Fruit fly (Drosophila melanogaster) S2 (cell line): ENCODE measurements around the gene Set.

Experiments used
- CG8478 ChIP-seq: fragments of >200 bp; optimal IDR thresholded peaks from 2 replicates; lab custom pipeline; 2018
- CTCF ChIP-seq, 2 experiments: fragments of >200 bp; optimal IDR thresholded peaks; 2 replicates each; lab custom pipeline; 2018

The Set gene

DNA sequence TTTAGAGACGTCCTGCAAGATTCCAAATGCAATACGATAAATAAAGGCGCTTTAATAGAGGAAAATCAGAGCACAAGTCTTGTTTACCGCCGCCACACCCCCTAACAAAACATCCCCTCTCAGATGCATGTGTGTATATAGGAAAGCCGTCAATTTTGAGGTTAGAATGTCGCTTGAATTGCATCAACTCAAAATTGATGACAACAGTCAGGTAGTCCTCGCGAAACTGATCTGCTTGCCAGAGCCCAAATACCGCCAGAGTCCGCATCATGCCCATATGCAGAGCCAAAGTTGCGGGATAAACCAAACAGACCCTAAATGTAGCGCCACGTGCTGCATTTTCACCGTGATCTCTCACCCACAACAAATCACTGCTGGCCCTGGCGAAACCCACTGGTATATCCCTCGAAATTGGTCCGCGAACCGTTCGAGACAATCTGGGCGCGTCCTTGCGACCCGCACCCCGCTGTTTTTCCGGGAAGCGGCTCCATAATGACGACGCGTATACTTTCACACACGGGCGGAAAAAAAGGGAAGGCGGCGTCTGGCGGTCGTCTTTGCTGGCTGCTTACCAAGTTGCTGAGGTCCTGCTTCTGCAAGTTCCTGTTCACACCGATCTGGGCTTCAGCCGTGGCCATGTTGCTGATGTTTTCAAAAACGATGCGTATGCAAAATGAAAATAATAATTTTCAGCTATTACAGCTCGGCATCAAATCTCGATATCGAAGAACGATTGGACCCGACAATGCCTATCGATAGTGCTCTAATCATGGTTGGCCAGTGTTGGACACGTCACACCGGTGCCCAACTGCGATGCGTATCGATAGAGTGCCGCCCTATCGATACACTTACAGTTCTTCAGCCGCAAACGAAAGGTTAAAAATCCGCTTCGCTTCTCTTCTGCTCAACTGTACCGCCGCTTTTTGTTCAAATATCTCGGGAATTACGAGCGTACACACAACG is at the start of gene Set, which contains the start of gene eIF2gamma:
Set (plus strand) TSS at position 843 of the 963 bp plus-strand sequence.
eIF2gamma (minus strand) TSS at position 749 of the 963 bp plus-strand sequence.
- no peak for TF ChIP-seq CTCF (optimal IDR thresholded peaks at IDR 0.05; lab: Kevin White, UChicago)
- no peak for TF ChIP-seq CG8478

DNA sequence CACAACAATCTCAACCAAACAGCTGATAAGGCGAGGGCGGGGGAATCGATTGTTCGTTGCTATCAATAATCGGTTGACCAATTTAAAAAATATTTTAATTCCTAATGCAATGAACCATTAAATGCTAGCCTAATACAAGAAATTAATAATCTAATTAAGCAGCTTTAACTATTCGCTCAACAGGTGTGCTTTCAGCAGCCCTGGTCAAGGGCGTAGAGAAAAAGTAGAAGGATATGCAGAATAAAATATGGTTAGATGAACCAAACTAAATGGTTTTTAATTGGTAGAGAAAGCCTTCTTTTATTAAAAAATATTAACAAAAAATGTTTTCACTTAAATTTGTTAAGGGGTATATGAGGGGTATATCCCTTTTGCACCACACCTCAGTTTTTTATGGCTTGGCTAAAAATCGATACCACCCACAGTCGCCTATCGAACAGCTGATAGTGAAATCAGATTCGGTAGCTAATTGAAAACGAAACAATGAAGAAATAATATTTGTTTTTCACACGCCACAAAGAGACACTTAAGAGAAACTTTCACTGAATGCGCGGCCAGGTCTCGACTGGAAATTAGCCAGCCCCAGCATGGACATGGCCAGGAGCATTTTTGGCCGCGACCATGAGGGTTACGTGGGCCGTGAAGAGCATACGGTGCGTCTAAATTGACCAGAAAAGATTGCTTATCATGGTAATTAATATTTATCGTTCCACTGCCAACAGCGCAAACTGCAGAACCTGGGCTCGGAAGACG is 44.4 kb upstream of the Set start, which contains the start of the genes SIDL and CG12241:
SIDL (minus strand) TSS at position 51 of the 753 bp plus-strand sequence.
CG12241 (plus strand) TSS at position 433 of the 753 bp plus-strand sequence.
- TF ChIP-seq CTCF (optimal IDR thresholded peaks at IDR 0.05; lab: Kevin White, UChicago) (no peak), CG8478 (no peak)

DNA sequence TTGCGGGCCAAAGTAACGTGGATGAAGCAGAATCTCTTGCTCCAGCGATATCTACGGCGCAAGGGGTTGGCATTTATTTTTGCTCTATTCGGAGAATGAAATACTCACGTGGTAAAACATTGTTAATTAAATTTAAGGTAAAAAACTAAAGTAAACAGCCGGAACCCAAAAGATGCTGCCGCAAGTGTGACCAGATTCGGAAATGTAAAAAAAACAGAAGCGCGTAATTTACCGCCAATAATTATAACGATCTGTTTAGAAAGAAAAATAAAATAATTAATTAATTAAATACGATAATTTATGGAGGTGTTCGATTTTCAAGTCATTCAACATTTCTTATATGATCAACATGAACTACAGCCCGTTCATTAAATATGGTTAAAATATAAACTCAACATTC is 40.4 kb upstream of the Set start, which contains the start of gene Polr2G:
Polr2G (minus strand) TSS at position 208 of the 400 bp plus-strand sequence.
- no peak for TF ChIP-seq CTCF (optimal IDR thresholded peaks at IDR 0.05; lab: Kevin White, UChicago)
- no peak for TF ChIP-seq CG8478

DNA sequence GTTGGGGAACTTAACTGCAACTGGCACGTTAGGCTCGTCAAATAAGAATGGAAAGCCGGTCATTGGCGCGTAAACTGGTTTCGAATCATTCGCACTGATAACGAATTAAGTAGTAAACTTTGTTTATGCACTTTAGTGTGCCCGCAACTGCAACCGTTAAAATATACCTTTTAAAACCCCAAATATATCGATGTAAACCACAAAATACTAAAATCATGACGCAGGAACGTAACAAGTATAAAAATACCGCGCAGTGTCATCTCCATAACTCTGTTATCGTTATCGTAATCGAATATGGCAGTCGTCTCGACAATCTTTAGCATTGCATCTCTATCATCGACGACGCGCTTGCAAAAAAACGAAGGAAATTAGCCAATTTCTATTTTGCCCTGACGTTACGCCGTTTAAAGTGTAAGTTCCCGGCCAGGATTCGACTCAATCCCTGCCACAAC is 38.0 kb upstream of the Set start, which contains the start of the genes CG31344 and Caf1-55:
CG31344 (minus strand) TSS at position 51 of the 452 bp plus-strand sequence.
Caf1-55 (plus strand) TSS at position 298 of the 452 bp plus-strand sequence.
- TF ChIP-seq CG8478 (no peak), CTCF (optimal IDR thresholded peaks at IDR 0.05; lab: Kevin White, UChicago) (no peak)

DNA sequence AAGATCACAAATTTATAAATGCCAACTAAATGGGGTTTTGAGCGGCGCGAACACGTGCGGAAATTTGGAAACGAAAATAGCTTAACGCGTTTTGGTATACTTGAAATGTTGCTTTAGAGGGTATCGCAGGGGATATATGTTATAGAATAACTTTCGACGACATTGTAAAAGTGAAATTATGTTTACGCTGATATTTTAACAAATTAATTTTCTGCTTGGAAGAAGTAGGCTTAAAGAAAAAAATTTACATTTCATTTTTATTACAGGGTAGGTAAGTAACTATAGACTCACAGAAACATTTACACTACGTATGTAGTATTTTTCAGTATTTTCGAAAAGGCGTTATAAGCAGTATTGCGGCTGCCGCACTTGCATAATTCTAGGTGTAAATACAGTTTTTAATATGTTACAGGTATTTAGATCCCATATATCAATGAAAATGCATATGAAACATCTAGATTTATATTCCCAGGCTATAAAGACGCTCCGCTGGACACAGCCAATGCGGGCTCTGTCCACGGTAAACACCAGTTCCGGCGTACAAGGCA is 33.9 kb upstream of the Set start, which contains the start of the genes Art3 and mRpS10:
Art3 (minus strand) TSS at position 80 of the 548 bp plus-strand sequence.
mRpS10 (plus strand) TSS at position 337 of the 548 bp plus-strand sequence.
- TF ChIP-seq CTCF (optimal IDR thresholded peaks at IDR 0.05; lab: Kevin White, UChicago) (no peak), CG8478 (no peak)

DNA sequence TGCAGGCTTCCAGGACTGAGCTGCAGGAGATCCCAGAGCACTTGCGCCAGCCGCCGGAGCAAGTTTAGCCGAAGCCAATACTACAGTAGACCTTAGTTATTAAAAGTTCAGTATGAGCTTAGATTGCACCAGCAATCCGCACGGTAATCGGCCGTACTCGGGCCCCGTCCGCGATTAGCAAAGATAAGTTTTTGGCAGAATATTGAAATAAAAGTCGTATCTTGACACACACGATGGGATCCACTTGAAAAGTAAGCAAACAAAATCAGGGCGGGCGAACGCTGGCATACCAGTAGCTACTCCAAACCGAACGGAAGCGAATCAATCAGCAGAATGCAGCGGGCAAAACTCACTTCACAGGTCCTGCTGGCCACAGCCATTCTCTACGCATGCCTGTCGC is 33.1 kb upstream of the Set start, which contains the start of gene CG34316:
CG34316 (plus strand) TSS at position 301 of the 400 bp plus-strand sequence.
- TF ChIP-seq CG8478 (no peak), CTCF (optimal IDR thresholded peaks at IDR 0.05; lab: Kevin White, UChicago) (no peak)

DNA sequence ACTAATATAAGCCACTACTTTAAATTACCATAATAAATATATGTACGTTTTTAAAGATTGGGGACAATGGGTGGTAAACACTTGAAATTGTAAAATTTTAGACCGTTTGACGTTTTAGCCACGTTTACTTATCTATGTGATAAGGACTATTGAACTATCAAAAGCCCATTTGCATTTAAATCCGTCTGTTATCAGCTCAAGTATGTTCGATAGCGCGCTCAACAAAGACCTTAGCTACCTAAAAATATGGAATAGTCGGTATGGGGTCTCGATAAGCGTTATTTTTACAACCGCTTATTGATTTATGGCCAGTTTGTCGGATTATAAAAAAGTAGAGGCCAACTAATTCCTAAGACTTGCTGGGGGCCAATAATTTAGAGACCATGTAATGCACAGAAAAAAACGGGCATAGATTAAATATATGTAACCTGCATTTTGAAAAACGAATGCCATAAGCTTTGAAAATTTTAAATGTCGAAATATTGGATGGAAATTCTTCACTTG is 31.7 kb upstream of the Set start:
- TF ChIP-seq CG8478 (no peak), CTCF (optimal IDR thresholded peaks at IDR 0.05; lab: Kevin White, UChicago) (no peak)

DNA sequence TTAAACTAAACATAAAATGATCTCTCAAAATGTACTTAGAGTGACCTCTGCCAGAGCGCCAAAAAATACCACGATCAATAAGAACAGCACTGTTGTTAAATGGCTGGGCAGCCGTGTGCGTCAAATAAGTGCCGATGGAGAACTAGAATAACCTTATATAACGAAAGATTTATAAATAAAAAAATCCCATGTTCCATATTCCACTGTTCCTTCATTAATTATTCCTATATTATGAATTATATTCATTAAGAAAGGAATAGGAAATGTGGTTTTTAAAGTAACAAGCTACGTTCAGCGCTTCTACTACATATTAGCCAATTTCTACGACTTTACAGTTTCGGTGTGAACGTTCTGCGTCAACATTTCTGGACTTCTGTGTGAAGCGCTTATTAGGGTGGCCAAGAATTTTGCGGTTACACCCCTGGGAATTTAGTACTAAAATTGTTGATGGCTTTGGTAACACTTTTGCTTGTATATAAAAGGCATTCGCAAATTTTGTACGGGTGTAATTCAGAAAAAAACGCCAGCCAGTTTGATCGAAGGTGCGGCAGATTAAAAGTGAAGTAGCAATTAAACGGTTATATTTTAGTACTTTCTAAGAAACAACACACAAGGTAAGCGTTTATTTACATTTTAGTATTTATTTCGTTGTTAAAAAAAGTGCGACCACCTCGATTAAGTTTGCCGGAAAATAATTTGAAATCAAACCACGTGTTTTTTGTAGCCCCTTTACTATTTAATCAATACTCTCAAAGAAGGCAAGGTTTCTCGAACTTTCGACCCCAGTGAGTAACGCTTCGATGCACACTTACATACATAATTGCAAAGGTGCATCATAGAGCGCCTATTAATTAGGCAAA is 20.9 kb upstream of the Set start, which contains the start of the genes tefu and Hsc70-4:
tefu (minus strand) TSS at position 51 of the 860 bp plus-strand sequence.
Hsc70-4 (plus strand) TSS at position 502 of the 860 bp plus-strand sequence.
- no peak for TF ChIP-seq CG8478
- peak in 1 of 2 experiments; percentile 6 for TF ChIP-seq CTCF (optimal IDR thresholded peaks at IDR 0.05; lab: Kevin White, UChicago)

DNA sequence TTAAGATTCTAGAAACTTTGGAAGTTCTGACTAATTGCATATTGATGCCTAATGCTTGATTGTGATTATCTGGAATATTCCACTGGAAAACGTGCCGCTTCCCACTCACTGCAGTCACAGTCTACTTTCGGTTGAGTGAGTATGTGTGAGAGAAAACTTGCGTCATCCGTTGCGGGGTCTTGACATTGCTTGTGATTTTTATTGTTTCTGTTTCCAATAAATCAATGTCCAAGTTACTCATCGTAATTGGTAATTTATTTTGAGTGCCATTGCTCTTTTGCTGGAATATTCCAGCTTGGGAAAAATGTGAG is 20.4 kb upstream of the Set start:
- no peak for TF ChIP-seq CG8478
- no peak for TF ChIP-seq CTCF (optimal IDR thresholded peaks at IDR 0.05; lab: Kevin White, UChicago)

DNA sequence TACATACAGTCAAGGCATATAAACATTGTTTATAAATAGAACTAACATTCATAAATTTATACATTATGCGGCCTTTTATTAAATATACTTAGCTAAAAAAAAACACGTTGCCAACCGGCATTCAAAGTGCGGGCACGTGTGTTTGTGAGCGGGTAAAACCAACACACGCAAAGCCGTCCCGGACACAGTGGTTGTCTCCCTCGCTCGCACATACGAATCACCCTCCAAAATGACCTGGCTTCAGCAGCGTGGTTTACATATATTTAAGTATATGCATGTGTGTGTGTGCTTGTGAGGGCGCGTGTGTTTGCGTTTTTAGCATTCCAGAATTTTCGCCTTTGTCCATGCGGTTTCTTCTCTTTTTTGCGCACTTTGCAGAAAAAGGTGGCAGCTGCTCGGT is 19.9 kb upstream of the Set start:
- no peak for TF ChIP-seq CG8478
- TF ChIP-seq CTCF (optimal IDR thresholded peaks at IDR 0.05; lab: Kevin White, UChicago) = no peak

DNA sequence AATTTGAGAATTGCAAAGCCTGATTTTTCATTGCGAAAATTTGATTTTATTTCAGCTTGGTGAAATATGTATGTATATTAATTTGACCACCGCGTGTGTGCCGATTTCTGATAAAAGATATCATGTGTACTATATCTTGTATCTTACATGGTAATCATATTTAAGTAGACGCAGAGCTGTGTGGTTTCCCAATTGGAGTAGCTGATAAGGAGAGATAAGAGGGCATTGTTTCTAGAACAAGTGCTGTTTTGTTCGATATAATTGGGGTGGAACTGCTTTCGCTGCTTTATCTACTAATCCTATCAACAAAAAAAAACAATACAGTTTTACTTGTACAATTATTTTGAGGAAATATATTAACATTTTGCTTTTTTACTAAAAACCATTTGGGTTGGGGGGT is 16.8 kb upstream of the Set start:
- TF ChIP-seq CG8478 (no peak), CTCF (optimal IDR thresholded peaks at IDR 0.05; lab: Kevin White, UChicago) (no peak)

DNA sequence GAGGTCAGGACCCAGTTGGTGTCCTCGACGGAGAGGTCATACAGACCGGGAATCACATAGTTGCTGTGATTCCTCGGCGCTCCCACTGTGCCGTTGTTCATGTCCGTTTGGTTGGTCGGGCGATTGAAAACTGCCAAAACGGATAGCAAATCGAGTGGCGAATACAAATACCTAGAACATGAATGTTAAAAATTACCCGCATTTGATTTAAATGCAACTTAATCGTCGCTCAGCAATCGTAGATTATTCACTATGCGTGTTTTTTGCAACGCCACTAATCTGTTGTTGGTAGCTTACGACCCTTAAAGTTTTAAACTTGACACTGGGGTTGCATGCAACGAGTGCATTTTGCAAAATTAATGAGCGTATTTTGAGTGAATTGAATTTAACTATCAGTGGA is 14.3 kb upstream of the Set start, which contains the start of gene Amt:
Amt (minus strand) TSS at position 101 of the 400 bp plus-strand sequence.
- no peak for TF ChIP-seq CG8478
- no peak for TF ChIP-seq CTCF (optimal IDR thresholded peaks at IDR 0.05; lab: Kevin White, UChicago)

DNA sequence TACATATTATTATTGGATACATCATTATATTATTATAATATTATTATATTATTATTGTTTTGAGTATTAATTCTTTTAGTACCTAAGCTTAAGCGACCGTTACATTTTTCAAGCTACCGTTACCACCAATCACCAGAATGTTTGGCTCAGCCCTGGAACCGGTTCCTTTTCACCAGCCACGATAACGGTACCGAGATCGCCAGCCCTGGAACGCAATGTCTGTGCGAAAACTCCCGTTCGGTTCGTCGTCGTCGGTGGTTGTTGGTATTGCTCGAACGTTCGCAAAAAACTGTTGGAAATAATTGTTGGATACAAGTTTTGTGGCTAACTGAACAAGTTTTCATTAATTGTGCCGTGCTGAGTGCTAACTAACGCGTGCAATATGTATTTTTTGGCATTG is 13.6 kb upstream of the Set start, which contains the start of gene CG42404:
CG42404 (plus strand) TSS at position 360 of the 400 bp plus-strand sequence.
- TF ChIP-seq CTCF (optimal IDR thresholded peaks at IDR 0.05; lab: Kevin White, UChicago) (peak in 1 of 2 experiments; percentile 11), CG8478 (no peak)
